Fruit fly (Drosophila melanogaster) whole organism, embryonic: Measurements from ENCODE around the gene CG46193.
"Not testable (repeated sequence)": the region's sequence is repeated elsewhere in the genome, so short reads cannot be mapped to it uniquely, and the experiment has no call there.

ENCODE experiments used
- CG16813 ChIP-seq: fragments of 200-800 bp; sonication (Bioruptor generic); IDR thresholded peaks from 3 replicates; pipeline ENCODE4 v1.3.6; 2022; ENCODE audit warnings: missing biosample characterization, missing genetic modification characterization; ENCODE audit not compliant: partially characterized antibody
- CG31224 ChIP-seq: fragments of 200-800 bp; sonication (Bioruptor generic); IDR thresholded peaks from 2 replicates; pipeline ENCODE4 v1.3.6; 2022; ENCODE audit warnings: missing biosample characterization, missing genetic modification characterization
- CG4328 ChIP-seq: fragments of 200-800 bp; sonication (Bioruptor generic); optimal IDR thresholded peaks from 3 replicates; lab custom pipeline; 2017; ENCODE audit warnings: missing biosample characterization, missing genetic modification reagents, missing genetic modification characterization
- CG5953 ChIP-seq: fragments of 200-800 bp; sonication (Bioruptor generic); IDR thresholded peaks from 2 replicates; pipeline ENCODE4 v1.3.6; 2022; ENCODE audit warnings: missing biosample characterization, missing genetic modification characterization
- Hr78 ChIP-seq, 2 experiments: fragments of 200-800 bp in 1 of 2; fragments of >200 bp in 1 of 2; sonication (Bioruptor generic) in 1 of 2; optimal IDR thresholded peaks; 2 replicates each; lab custom pipeline; 2017 to 2019; ENCODE audit warnings: missing biosample characterization in 2 of 2, missing genetic modification characterization in 2 of 2, mild to moderate bottlenecking in 1 of 2, moderate library complexity in 1 of 2
- Hsf ChIP-seq: fragments of 200-800 bp; sonication (Bioruptor generic); optimal IDR thresholded peaks from 3 replicates; lab custom pipeline; 2016; ENCODE audit warnings: missing biosample characterization, missing genetic modification characterization
- cad ChIP-seq: fragments of >200 bp; optimal IDR thresholded peaks from 2 replicates; lab custom pipeline; 2017; ENCODE audit warnings: missing biosample characterization, missing genetic modification characterization
- disco-r ChIP-seq: fragments of 200-800 bp; sonication (Bioruptor generic); optimal IDR thresholded peaks from 2 replicates; lab custom pipeline; 2016; ENCODE audit warnings: missing biosample characterization, missing genetic modification characterization
- exex ChIP-seq: fragments of 200-800 bp; sonication (Bioruptor generic); optimal IDR thresholded peaks from 4 replicates; lab custom pipeline; 2018; ENCODE audit warnings: missing biosample characterization, mild to moderate bottlenecking, missing genetic modification characterization, moderate library complexity
- ham ChIP-seq: fragments of 200-800 bp; sonication (Bioruptor generic); IDR thresholded peaks from 2 replicates; pipeline ENCODE4 v1.3.6; 2022; ENCODE audit warnings: missing biosample characterization, missing genetic modification characterization
- ind ChIP-seq: fragments of 200-800 bp; sonication (Bioruptor generic); optimal IDR thresholded peaks from 3 replicates; lab custom pipeline; 2016; ENCODE audit warnings: missing biosample characterization, missing genetic modification characterization
- nom ChIP-seq: fragments of 200-800 bp; sonication (Bioruptor generic); optimal IDR thresholded peaks from 2 replicates; lab custom pipeline; 2017; ENCODE audit warnings: missing biosample characterization, missing genetic modification characterization, mild to moderate bottlenecking, moderate library complexity, missing genetic modification reagents
- slbo ChIP-seq: fragments of 200-800 bp; sonication (Bioruptor generic); IDR thresholded peaks from 2 replicates; pipeline ENCODE4 v1.3.6; 2022; ENCODE audit warnings: missing biosample characterization, missing genetic modification characterization

DNA sequence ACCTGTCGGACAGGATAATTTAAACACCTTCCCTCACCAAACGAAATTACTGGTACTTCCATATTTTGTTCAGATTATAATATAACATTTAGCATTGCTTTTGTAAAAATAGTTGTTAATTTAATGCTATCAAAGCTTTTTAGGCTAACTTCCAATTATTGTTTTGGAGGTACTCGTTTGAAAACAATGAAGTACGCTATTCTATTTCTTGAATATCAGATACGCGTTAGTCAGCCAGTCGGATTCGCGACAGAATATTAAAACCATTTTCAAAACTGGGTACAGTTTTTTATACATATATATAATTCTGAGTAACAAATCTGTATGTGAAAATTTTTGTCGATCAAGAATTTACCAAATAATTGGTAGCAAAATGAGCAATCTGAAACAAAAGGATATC, 21.7 kb downstream of the CG46193 start, which contains the start of gene Mst77Y-4:
- TF ChIP-seq CG16813 (GFP tag; lab: Robert Waterston, UW); ham (GFP tag; lab: Robert Waterston, UW); slbo (GFP tag; lab: Robert Waterston, UW); CG4328 (GFP tag; lab: Kevin White, UChicago); CG31224 (GFP tag; lab: Robert Waterston, UW); exex; ind (GFP tag; lab: Kevin White, UChicago); Hsf (GFP tag; lab: Kevin White, UChicago); cad; disco-r; CG5953 (GFP tag; lab: Robert Waterston, UW); Hr78 (GFP tag; optimal IDR thresholded peaks at IDR 0.05; lab: Kevin White, UChicago); nom: not testable (repeated sequence)
